Worm (Caenorhabditis elegans) whole organism, L4 larva: ENCODE results near the gene Y53G8AL.3.

Source experiments
- D1046.2 ChIP-seq: fragments of 200-800 bp; sonication (Bioruptor generic); IDR thresholded peaks from 2 replicates; pipeline ENCODE4 v1.3.6; 2022; ENCODE audit warnings: missing genetic modification characterization, missing compliant biosample characterization
- F26F4.8 ChIP-seq: fragments of 200-800 bp; sonication (Bioruptor generic); conservative IDR thresholded peaks from 2 replicates; pipeline ENCODE4 v1.3.6; 2022; ENCODE audit warnings: missing genetic modification characterization, missing compliant biosample characterization
- F49E8.2 ChIP-seq: sonication (generic microtip); optimal IDR thresholded peaks from 2 replicates; lab custom pipeline; 2016; ENCODE audit warnings: missing compliant biosample characterization, mild to moderate bottlenecking, missing genetic modification characterization, borderline replicate concordance
- R02D3.7 ChIP-seq: fragments of 150-350 bp; sonication (generic microtip); optimal IDR thresholded peaks from 3 replicates; lab custom pipeline; 2014; ENCODE audit warnings: missing biosample characterization, missing genetic modification characterization
- Y5F2A.4 ChIP-seq: fragments of 200-800 bp; sonication (Bioruptor generic); optimal IDR thresholded peaks from 2 replicates; lab custom pipeline; 2018; ENCODE audit warnings: mild to moderate bottlenecking, missing genetic modification characterization, missing compliant biosample characterization
- ZK546.5 ChIP-seq, 2 experiments: sonication (generic microtip); optimal IDR thresholded peaks; 2 replicates each; lab custom pipeline; 2017; ENCODE audit warnings: missing biosample characterization in 2 of 2, missing genetic modification characterization in 2 of 2
- ama-1 ChIP-seq: fragments of 150-350 bp; optimal IDR thresholded peaks from 2 replicates; lab custom pipeline; 2014; ENCODE audit warnings: inconsistent platforms, mixed read lengths
- arid-1 ChIP-seq: fragments of 200-800 bp; sonication (Bioruptor generic); conservative IDR thresholded peaks from 2 replicates; pipeline ENCODE4 v1.3.6; 2022; ENCODE audit warnings: missing genetic modification reagents, missing genetic modification characterization, missing compliant biosample characterization
- attf-4 ChIP-seq: sonication (generic microtip); optimal IDR thresholded peaks from 3 replicates; lab custom pipeline; 2017; ENCODE audit warnings: missing biosample characterization, missing genetic modification characterization
- ceh-44 ChIP-seq: fragments of 200-800 bp; sonication (Bioruptor generic); IDR thresholded peaks from 2 replicates; pipeline ENCODE4 v1.3.6; 2022; ENCODE audit warnings: missing genetic modification reagents, missing genetic modification characterization, missing compliant biosample characterization
- ceh-82 ChIP-seq: sonication (generic microtip); optimal IDR thresholded peaks from 2 replicates; lab custom pipeline; 2017; ENCODE audit warnings: missing biosample characterization, missing genetic modification characterization
- ces-1 ChIP-seq: fragments of 150-350 bp; sonication (generic microtip); optimal IDR thresholded peaks from 4 replicates; lab custom pipeline; 2014; ENCODE audit warnings: missing biosample characterization, missing genetic modification reagents, missing genetic modification characterization
- cey-2 ChIP-seq: sonication (generic microtip); optimal IDR thresholded peaks from 3 replicates; lab custom pipeline; 2017; ENCODE audit warnings: missing genetic modification characterization, mild to moderate bottlenecking, missing compliant biosample characterization, antibody characterized with exemption, borderline replicate concordance; ENCODE audit not compliant: insufficient read depth
- daf-19 ChIP-seq: fragments of 200-800 bp; sonication (Bioruptor generic); conservative IDR thresholded peaks from 2 replicates; pipeline ENCODE4 v1.3.6; 2022; ENCODE audit warnings: missing genetic modification characterization, missing compliant biosample characterization
- dmd-6 ChIP-seq: fragments of 200-800 bp; sonication (Bioruptor generic); IDR thresholded peaks from 2 replicates; pipeline ENCODE4 v1.3.6; 2022; ENCODE audit warnings: missing genetic modification reagents, missing genetic modification characterization, missing compliant biosample characterization
- dve-1 ChIP-seq: sonication (generic microtip); optimal IDR thresholded peaks from 2 replicates; lab custom pipeline; 2017; ENCODE audit warnings: antibody characterized with exemption, mild to moderate bottlenecking, missing genetic modification characterization, missing compliant biosample characterization; ENCODE audit not compliant: insufficient read depth
- gei-8 ChIP-seq: fragments of 200-800 bp; sonication (Bioruptor generic); optimal IDR thresholded peaks from 2 replicates; lab custom pipeline; 2018; ENCODE audit warnings: mild to moderate bottlenecking, missing genetic modification characterization, missing compliant biosample characterization
- hif-1 ChIP-seq, 2 experiments: sonication (generic microtip); optimal IDR thresholded peaks; 2 replicates each; lab custom pipeline; 2016 to 2017; ENCODE audit warnings: missing compliant biosample characterization in 2 of 2, missing genetic modification characterization in 2 of 2, missing genetic modification reagents in 2 of 2, missing genotype in 2 of 2, mild to moderate bottlenecking in 1 of 2
- hmg-1.1 ChIP-seq: fragments of 200-800 bp; sonication (Bioruptor generic); IDR thresholded peaks from 2 replicates; pipeline ENCODE4 v1.3.6; 2022; ENCODE audit warnings: missing genetic modification reagents, missing genetic modification characterization, missing compliant biosample characterization
- jun-1 ChIP-seq: fragments of 150-350 bp; optimal IDR thresholded peaks from 2 replicates; lab custom pipeline; 2014; ENCODE audit warnings: missing biosample characterization, missing genetic modification reagents, missing genetic modification characterization
- lin-1 ChIP-seq: fragments of 200-800 bp; sonication (Bioruptor generic); IDR thresholded peaks from 2 replicates; pipeline ENCODE4 v1.3.6; 2022; ENCODE audit warnings: missing genetic modification reagents, missing genetic modification characterization, missing compliant biosample characterization
- lin-29 ChIP-seq: fragments of 200-800 bp; sonication (Bioruptor generic); IDR thresholded peaks from 2 replicates; pipeline ENCODE4 v1.3.6; 2022; ENCODE audit warnings: missing genetic modification reagents, missing genetic modification characterization, missing compliant biosample characterization
- lsy-2 ChIP-seq, 2 experiments: fragments of 150-350 bp in 1 of 2; sonication (generic microtip) in 1 of 2; optimal IDR thresholded peaks; 2 replicates each; lab custom pipeline; 2014 to 2017; ENCODE audit warnings: missing biosample characterization in 2 of 2, missing genetic modification characterization in 2 of 2
- madf-5 ChIP-seq, 2 experiments: fragments of 200-800 bp; sonication (Bioruptor generic); IDR thresholded peaks; 2 replicates each; pipeline ENCODE4 v1.3.6; 2022; ENCODE audit warnings: missing compliant biosample characterization in 2 of 2, missing genetic modification characterization in 2 of 2
- madf-9 ChIP-seq: fragments of 200-800 bp; sonication (Bioruptor generic); conservative IDR thresholded peaks from 2 replicates; pipeline ENCODE4 v1.3.6; 2022; ENCODE audit warnings: missing genetic modification reagents, missing genetic modification characterization, missing compliant biosample characterization
- mdt-29 ChIP-seq: fragments of 200-800 bp; sonication (Bioruptor generic); IDR thresholded peaks from 2 replicates; pipeline ENCODE4 v1.3.6; 2022; ENCODE audit warnings: missing genetic modification reagents, missing genetic modification characterization, missing compliant biosample characterization
- mep-1 ChIP-seq: fragments of 150-350 bp; sonication (generic microtip); optimal IDR thresholded peaks from 3 replicates; lab custom pipeline; 2014; ENCODE audit warnings: missing biosample characterization, missing genetic modification characterization
- nhr-10 ChIP-seq: fragments of 150-350 bp; optimal IDR thresholded peaks from 2 replicates; lab custom pipeline; 2014; ENCODE audit warnings: missing biosample characterization, missing genetic modification characterization
- nhr-102 ChIP-seq: sonication (generic microtip); optimal IDR thresholded peaks from 2 replicates; lab custom pipeline; 2016; ENCODE audit warnings: mild to moderate bottlenecking, missing genetic modification characterization, moderate library complexity, missing compliant biosample characterization
- nhr-11 ChIP-seq: fragments of 150-350 bp; optimal IDR thresholded peaks from 2 replicates; lab custom pipeline; 2014; ENCODE audit warnings: missing biosample characterization, missing genetic modification characterization
- nhr-237 ChIP-seq: sonication (generic microtip); optimal IDR thresholded peaks from 2 replicates; lab custom pipeline; 2017; ENCODE audit warnings: missing biosample characterization, missing genetic modification characterization
- nhr-25 ChIP-seq: sonication (generic microtip); optimal IDR thresholded peaks from 2 replicates; lab custom pipeline; 2017; ENCODE audit warnings: missing genetic modification characterization, mild to moderate bottlenecking, missing compliant biosample characterization, antibody characterized with exemption, moderate library complexity, borderline replicate concordance; ENCODE audit not compliant: insufficient read depth
- nhr-28 ChIP-seq: fragments of 150-350 bp; optimal IDR thresholded peaks from 2 replicates; lab custom pipeline; 2014; ENCODE audit warnings: missing biosample characterization, missing genetic modification characterization
- nhr-48 ChIP-seq: sonication (generic microtip); optimal IDR thresholded peaks from 2 replicates; lab custom pipeline; 2016; ENCODE audit warnings: mild to moderate bottlenecking, missing genetic modification characterization, missing compliant biosample characterization
- nhr-76 ChIP-seq: fragments of 150-350 bp; optimal IDR thresholded peaks from 2 replicates; lab custom pipeline; 2014; ENCODE audit warnings: missing biosample characterization, missing genetic modification characterization
- php-3 ChIP-seq: fragments of 200-800 bp; sonication (Bioruptor generic); IDR thresholded peaks from 2 replicates; pipeline ENCODE4 v1.3.6; 2022; ENCODE audit warnings: missing genetic modification reagents, missing genetic modification characterization, missing compliant biosample characterization
- rbr-2 ChIP-seq: sonication (generic microtip); optimal IDR thresholded peaks from 2 replicates; lab custom pipeline; 2016; ENCODE audit warnings: missing genotype, missing genetic modification characterization, missing compliant biosample characterization
- snpc-1.2 ChIP-seq: fragments of 200-800 bp; sonication (Bioruptor generic); IDR thresholded peaks from 2 replicates; pipeline ENCODE4 v1.3.6; 2022; ENCODE audit warnings: missing genetic modification reagents, missing genetic modification characterization, missing compliant biosample characterization
- tag-97 ChIP-seq: fragments of 200-800 bp; sonication (Bioruptor generic); IDR thresholded peaks from 2 replicates; pipeline ENCODE4 v1.3.6; 2022; ENCODE audit warnings: missing genetic modification characterization, missing compliant biosample characterization
- vab-7 ChIP-seq: fragments of 200-800 bp; sonication (Bioruptor generic); IDR thresholded peaks from 2 replicates; pipeline ENCODE4 v1.3.6; 2022; ENCODE audit warnings: missing genetic modification reagents, missing genetic modification characterization, missing compliant biosample characterization
- zip-2 ChIP-seq: fragments of 150-350 bp; optimal IDR thresholded peaks from 2 replicates; lab custom pipeline; 2014; ENCODE audit warnings: missing biosample characterization, missing genetic modification characterization

The Y53G8AL.3 gene

ce11 chrIII:3220287-3220686 is 32.7 kb downstream of the Y53G8AL.3 start (continued):
- TF ChIP-seq arid-1 (GFP tag; lab: Robert Waterston, UW) = 0 out of 2 replicates have a peak, but pooled peaks have one; percentile 17
- TF ChIP-seq dmd-6 (GFP tag; lab: Robert Waterston, UW) = no peak
- TF ChIP-seq R02D3.7 (tag; lab: Kevin White, UChicago) = no peak
- no peak for TF ChIP-seq nhr-10 (tag; lab: Kevin White, UChicago)
- no peak for TF ChIP-seq nhr-25 (tag; lab: Kevin White, UChicago)
- no peak for TF ChIP-seq mdt-29 (GFP tag; lab: Robert Waterston, UW)
- TF ChIP-seq ama-1 = no peak
- no peak for TF ChIP-seq lin-29
- TF ChIP-seq cey-2 (tag; lab: Kevin White, UChicago) = no peak
- no peak for TF ChIP-seq gei-8 (GFP tag; lab: Kevin White, UChicago)
- no peak for TF ChIP-seq nhr-76 (tag; lab: Kevin White, UChicago)
- TF ChIP-seq hmg-1.1 (GFP tag; lab: Robert Waterston, UW) = peak; percentile 72
- peak; percentile 23 to 24 for TF ChIP-seq lsy-2 (tag; optimal IDR thresholded peaks at IDR 0.05; lab: Kevin White, UChicago)
- TF ChIP-seq nhr-102 (tag; lab: Kevin White, UChicago) = no peak
- TF ChIP-seq tag-97 (GFP tag; lab: Robert Waterston, UW) = no peak
- TF ChIP-seq rbr-2 (tag; lab: Kevin White, UChicago) = peak; percentile 58
- no peak for TF ChIP-seq nhr-28 (tag; lab: Kevin White, UChicago)
- no peak for TF ChIP-seq daf-19 (GFP tag; lab: Robert Waterston, UW)
- TF ChIP-seq hif-1 (tag; optimal IDR thresholded peaks at IDR 0.05; lab: Kevin White, UChicago) = no peak
- no peak for TF ChIP-seq jun-1 (tag; lab: Kevin White, UChicago)
- no peak for TF ChIP-seq php-3 (GFP tag; lab: Robert Waterston, UW)

- no peak for TF ChIP-seq ceh-82 (tag; lab: Kevin White, UChicago)
- TF ChIP-seq nhr-11 = no peak
- no peak for TF ChIP-seq ama-1
- TF ChIP-seq zip-2 (tag; lab: Kevin White, UChicago) = no peak
- TF ChIP-seq vab-7 (GFP tag; lab: Robert Waterston, UW) = no peak
- no peak for TF ChIP-seq mdt-29 (GFP tag; lab: Robert Waterston, UW)
- no peak for TF ChIP-seq madf-5 (GFP tag; IDR thresholded peaks at IDR 0.05; lab: Robert Waterston, UW)
- TF ChIP-seq ceh-44 (GFP tag; lab: Robert Waterston, UW) = no peak
Measured at ce11 chrIII:3219050-3219449, 33.9 kb downstream of the Y53G8AL.3 start, which contains the start of gene frm-8. TSS of gene frm-8 (minus strand) at chrIII:3219150.

- TF ChIP-seq lin-1 (no peak), ceh-44 (GFP tag; lab: Robert Waterston, UW) (no peak), dve-1 (tag; lab: Kevin White, UChicago) (no peak), ZK546.5 (tag; optimal IDR thresholded peaks at IDR 0.05; lab: Kevin White, UChicago) (no peak), nhr-237 (tag; lab: Kevin White, UChicago) (no peak), snpc-1.2 (GFP tag; lab: Robert Waterston, UW) (no peak), attf-4 (tag; lab: Kevin White, UChicago) (no peak), Y5F2A.4 (no peak), mep-1 (tag; lab: Kevin White, UChicago) (no peak), nhr-11 (no peak), F49E8.2 (no peak), D1046.2 (no peak), madf-9 (GFP tag; lab: Robert Waterston, UW) (no peak), nhr-48 (no peak), F26F4.8 (no peak), ces-1 (GFP tag; lab: Kevin White, UChicago) (no peak)
Measured at ce11 chrIII:3203589-3203988, 49.4 kb downstream of the Y53G8AL.3 start.
